Fruit fly (Drosophila melanogaster) whole organism, adult: ENCODE results near the gene CG46463.

Experiments
- CG11617 ChIP-seq: fragments of 200-800 bp; sonication (Bioruptor generic); optimal IDR thresholded peaks from 2 replicates; lab custom pipeline; 2017; ENCODE audit warnings: mild to moderate bottlenecking, missing biosample characterization, missing genetic modification reagents, missing genetic modification characterization
- CG12768 ChIP-seq: fragments of 200-800 bp; sonication (Bioruptor generic); optimal IDR thresholded peaks from 2 replicates; lab custom pipeline; 2017; ENCODE audit warnings: missing biosample characterization, missing genetic modification characterization, mild to moderate bottlenecking, moderate library complexity, missing genetic modification reagents
- CG14711 ChIP-seq: fragments of 200-800 bp; sonication (Bioruptor generic); optimal IDR thresholded peaks from 2 replicates; lab custom pipeline; 2018; ENCODE audit warnings: missing biosample characterization, mild to moderate bottlenecking, missing genetic modification characterization, moderate library complexity
- CG1620 ChIP-seq: fragments of 200-800 bp; sonication (Bioruptor generic); optimal IDR thresholded peaks from 2 replicates; lab custom pipeline; 2016; ENCODE audit warnings: missing biosample characterization, missing genetic modification characterization
- CG33017 ChIP-seq: fragments of 200-800 bp; sonication (Bioruptor generic); optimal IDR thresholded peaks from 2 replicates; lab custom pipeline; 2018; ENCODE audit warnings: missing biosample characterization, mild to moderate bottlenecking, missing genetic modification characterization, moderate library complexity
- CG5204 ChIP-seq: fragments of 200-800 bp; sonication (Bioruptor generic); optimal IDR thresholded peaks from 2 replicates; lab custom pipeline; 2016; ENCODE audit warnings: missing biosample characterization, missing genetic modification characterization
- CG7045 ChIP-seq: fragments of 200-800 bp; sonication (Bioruptor generic); optimal IDR thresholded peaks from 2 replicates; lab custom pipeline; 2017; ENCODE audit warnings: missing biosample characterization, mild to moderate bottlenecking, missing genetic modification characterization
- CG7101 ChIP-seq: fragments of 200-800 bp; sonication (Bioruptor generic); optimal IDR thresholded peaks from 2 replicates; lab custom pipeline; 2018; ENCODE audit warnings: missing biosample characterization, mild to moderate bottlenecking, missing genetic modification characterization, moderate library complexity
- Clk ChIP-seq: fragments of 200-800 bp; sonication (Bioruptor generic); optimal IDR thresholded peaks from 2 replicates; lab custom pipeline; 2017; ENCODE audit warnings: missing biosample characterization, missing genetic modification characterization
- Crg-1 ChIP-seq: fragments of 200-800 bp; sonication (Bioruptor generic); optimal IDR thresholded peaks from 2 replicates; lab custom pipeline; 2016; ENCODE audit warnings: missing biosample characterization, missing genetic modification characterization
- Hr96 ChIP-seq: fragments of 200-800 bp; sonication (Bioruptor generic); optimal IDR thresholded peaks from 2 replicates; lab custom pipeline; 2016; ENCODE audit warnings: missing biosample characterization, missing genetic modification characterization
- Mnt ChIP-seq: fragments of 200-800 bp; sonication (Bioruptor generic); optimal IDR thresholded peaks from 2 replicates; lab custom pipeline; 2016; ENCODE audit warnings: missing biosample characterization, mild to moderate bottlenecking, missing genetic modification characterization
- bab1 ChIP-seq: fragments of 200-800 bp; sonication (Bioruptor generic); optimal IDR thresholded peaks from 3 replicates; lab custom pipeline; 2019; ENCODE audit warnings: missing biosample characterization, mild to moderate bottlenecking, missing genetic modification characterization, moderate library complexity
- cic ChIP-seq: fragments of 200-800 bp; sonication (Bioruptor generic); optimal IDR thresholded peaks from 2 replicates; lab custom pipeline; 2017; ENCODE audit warnings: missing biosample characterization, mild to moderate bottlenecking, missing genetic modification characterization, moderate library complexity
- cnc ChIP-seq, 2 experiments: fragments of >200 bp; optimal IDR thresholded peaks; 2 replicates each; lab custom pipeline; 2017
- kay ChIP-seq: fragments of 200-800 bp; sonication (Bioruptor generic); peaks from one replicate; lab custom pipeline; 2016; ENCODE audit warnings: missing biosample characterization, missing genetic modification characterization, borderline replicate concordance
- ovo ChIP-seq: fragments of 200-800 bp; sonication (Bioruptor generic); optimal IDR thresholded peaks from 2 replicates; lab custom pipeline; 2016; ENCODE audit warnings: missing biosample characterization, missing genetic modification characterization
- pad ChIP-seq: fragments of 200-800 bp; sonication (Bioruptor generic); optimal IDR thresholded peaks from 3 replicates; lab custom pipeline; 2017; ENCODE audit warnings: missing biosample characterization, missing genetic modification characterization, mild to moderate bottlenecking, moderate library complexity, missing genetic modification reagents
- tj ChIP-seq: fragments of 200-800 bp; sonication (Bioruptor generic); optimal IDR thresholded peaks from 3 replicates; lab custom pipeline; 2017; ENCODE audit warnings: missing biosample characterization, mild to moderate bottlenecking, missing genetic modification characterization, moderate library complexity
- toe ChIP-seq: fragments of 200-800 bp; sonication (Bioruptor generic); optimal IDR thresholded peaks from 2 replicates; lab custom pipeline; 2016; ENCODE audit warnings: missing biosample characterization, missing genetic modification characterization

CG46463 gene

DNA sequence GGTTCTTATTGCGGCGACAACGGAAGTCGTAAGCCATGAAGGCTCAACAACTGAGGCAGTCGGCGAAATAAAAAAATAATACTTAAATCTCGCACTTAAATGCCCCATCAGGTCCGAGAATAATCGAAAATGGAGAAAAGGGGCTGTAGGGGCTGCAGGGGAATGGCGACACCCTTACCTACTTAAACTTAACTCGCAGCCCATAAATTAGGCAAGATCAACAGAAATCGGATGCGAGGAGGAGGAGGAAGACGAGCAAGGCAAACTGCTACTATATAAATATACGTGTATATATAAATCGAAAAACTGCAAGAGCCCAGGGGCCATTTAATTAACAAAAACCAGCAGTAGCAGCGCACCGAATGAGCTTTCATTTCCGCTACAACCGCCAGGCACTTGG is 21.5 kb upstream of the CG46463 start:
- TF ChIP-seq CG33017 = no peak
- no peak for TF ChIP-seq CG11617
- peak; percentile 50 for TF ChIP-seq tj (GFP tag; lab: Kevin White, UChicago)
- TF ChIP-seq pad = no peak
- no peak for TF ChIP-seq CG7101
- TF ChIP-seq Mnt = no peak

DNA sequence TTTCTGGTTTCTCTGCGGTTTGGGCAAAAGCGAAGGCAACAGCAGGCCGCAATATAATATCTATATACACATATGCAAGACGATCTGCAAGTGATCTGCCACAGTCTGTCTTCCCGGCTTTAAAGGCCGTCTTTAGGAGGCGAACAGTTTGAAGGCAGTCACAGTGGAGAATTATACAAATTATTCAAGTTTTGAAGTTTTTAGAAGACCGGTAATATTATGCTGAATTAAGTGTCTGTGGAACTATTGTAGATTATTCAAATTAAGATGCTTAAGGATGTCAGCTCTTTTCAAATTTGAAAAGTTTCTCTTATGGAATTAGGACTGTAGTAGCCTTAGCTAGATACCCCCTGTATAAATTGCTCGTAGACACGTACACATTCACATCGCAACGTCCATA is 21.0 kb upstream of the CG46463 start:
- TF ChIP-seq cnc (optimal IDR thresholded peaks at IDR 0.05; lab: Kevin White, UChicago) = no peak
- TF ChIP-seq CG33017 = no peak
- no peak for TF ChIP-seq pad
- TF ChIP-seq CG1620 (GFP tag; lab: Kevin White, UChicago) = no peak
- no peak for TF ChIP-seq ovo

DNA sequence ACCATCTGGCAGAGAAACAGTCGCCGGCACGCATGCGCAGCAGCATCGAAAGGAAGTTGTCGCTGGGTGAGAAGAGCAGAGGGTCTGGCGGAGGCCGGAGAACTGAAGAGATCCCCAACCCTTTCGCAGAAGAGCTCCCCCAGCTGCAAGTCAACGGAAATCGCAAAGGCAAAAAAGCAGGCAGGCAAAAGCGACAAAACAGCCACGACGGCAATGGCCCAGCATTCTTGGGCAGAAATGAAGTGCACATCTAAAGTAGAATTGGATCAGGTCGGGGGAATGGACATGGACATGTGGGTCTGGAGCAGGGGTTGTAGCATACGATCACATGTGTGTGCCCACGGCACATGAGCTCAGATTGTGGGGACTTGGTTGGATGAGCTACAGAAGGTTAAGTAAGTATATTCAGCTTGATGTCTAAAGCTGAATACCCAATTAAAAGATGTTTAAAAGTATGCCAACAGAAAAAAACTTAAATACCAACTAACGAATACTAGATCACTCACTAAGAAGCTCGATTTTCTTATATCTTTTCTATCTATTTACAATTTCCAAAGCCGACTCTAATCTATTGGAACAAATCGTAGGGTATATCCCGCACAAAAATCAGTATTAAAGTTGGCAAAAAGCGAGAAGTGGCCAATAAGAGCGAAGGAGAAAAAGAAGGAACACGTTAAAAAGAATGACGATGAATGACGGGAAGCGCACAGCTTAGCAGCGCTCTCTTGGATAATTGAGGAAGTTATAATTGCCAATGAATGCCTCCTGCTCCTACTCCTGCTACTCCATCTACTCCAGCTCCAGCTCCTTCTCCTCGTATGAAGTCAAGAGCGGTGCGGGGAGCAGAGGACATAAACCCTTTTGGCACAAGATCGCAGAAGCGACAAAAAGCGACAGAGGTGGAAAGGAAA is 19.1 kb upstream of the CG46463 start:
- no peak for TF ChIP-seq CG11617
- no peak for TF ChIP-seq Clk (GFP tag; lab: Kevin White, UChicago)
- TF ChIP-seq CG14711 = no peak
- TF ChIP-seq tj (GFP tag; lab: Kevin White, UChicago) = no peak
- no peak for TF ChIP-seq cic (GFP tag; lab: Kevin White, UChicago)
- TF ChIP-seq toe (GFP tag; lab: Kevin White, UChicago) = no peak
- no peak for TF ChIP-seq CG33017
- TF ChIP-seq CG5204 = no peak
- no peak for TF ChIP-seq pad
- TF ChIP-seq CG12768 (GFP tag; lab: Kevin White, UChicago) = no peak

DNA sequence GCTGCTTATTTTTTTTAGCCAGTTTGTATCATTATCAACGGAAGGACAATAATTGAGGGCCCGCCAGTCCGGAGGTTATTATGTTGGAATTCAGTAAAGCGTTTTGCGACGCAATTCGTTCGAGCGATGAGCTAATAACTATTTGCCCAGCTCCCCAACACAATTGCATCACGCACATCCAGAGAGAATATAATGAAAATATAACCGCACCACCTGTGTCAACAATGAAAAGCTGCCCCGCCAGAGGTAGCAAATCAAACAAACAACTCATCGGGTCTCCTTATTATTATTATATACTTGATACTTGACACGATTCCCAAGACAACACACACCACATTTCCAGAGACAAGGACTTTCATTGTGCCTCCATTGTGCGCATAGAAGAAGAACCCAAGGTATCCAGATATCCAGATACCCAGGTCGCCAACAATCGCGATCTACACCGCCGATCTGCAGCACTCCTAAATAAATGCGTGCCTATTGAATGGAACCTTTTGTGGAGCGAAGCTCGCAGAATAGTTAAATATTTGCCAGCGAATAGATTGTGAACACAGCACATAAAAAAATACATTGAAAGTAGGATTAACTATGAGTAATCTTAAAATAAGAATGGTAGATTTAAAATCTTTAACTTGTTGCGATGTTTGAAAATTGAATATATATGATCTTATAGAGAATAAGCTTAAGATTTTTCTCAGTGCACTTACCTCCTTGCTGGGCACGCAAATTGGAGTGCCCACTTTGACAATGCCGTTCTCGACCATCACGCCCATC is 18.2 kb upstream of the CG46463 start:
- TF ChIP-seq ovo (no peak), cic (GFP tag; lab: Kevin White, UChicago) (no peak), cnc (optimal IDR thresholded peaks at IDR 0.05; lab: Kevin White, UChicago) (no peak), bab1 (no peak), CG33017 (no peak), pad (no peak), kay (GFP tag; lab: Kevin White, UChicago) (no peak)

DNA sequence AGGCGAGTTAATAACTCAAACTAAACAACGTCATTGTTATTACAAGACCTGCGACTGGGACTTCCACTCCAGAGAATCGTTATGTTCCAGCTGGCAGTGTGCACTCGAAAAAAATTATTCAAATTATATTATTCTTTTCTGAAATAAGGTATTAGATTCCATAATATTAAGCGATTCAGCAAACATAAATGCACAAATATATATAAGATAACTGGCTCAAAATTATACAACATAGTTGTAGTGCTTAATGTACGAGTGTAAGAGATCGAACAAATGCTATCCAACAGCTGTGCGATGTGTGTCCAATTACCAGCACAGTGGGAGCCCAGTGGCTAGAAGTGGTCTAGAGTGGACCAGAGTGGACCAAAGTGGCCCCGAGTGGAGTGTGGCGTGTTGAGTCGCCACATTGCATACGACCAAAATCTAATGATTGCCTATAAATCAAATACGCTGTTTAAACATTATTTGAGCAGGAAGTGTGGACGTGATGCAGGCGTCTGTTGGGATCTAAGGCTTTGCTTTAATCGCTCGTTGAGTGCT is 16.8 kb upstream of the CG46463 start:
- TF ChIP-seq Clk (GFP tag; lab: Kevin White, UChicago) (no peak), kay (GFP tag; lab: Kevin White, UChicago) (no peak), pad (no peak), cic (GFP tag; lab: Kevin White, UChicago) (no peak), cnc (optimal IDR thresholded peaks at IDR 0.05; lab: Kevin White, UChicago) (no peak), CG14711 (no peak), Mnt (no peak), CG5204 (no peak), ovo (no peak), CG33017 (no peak)

DNA sequence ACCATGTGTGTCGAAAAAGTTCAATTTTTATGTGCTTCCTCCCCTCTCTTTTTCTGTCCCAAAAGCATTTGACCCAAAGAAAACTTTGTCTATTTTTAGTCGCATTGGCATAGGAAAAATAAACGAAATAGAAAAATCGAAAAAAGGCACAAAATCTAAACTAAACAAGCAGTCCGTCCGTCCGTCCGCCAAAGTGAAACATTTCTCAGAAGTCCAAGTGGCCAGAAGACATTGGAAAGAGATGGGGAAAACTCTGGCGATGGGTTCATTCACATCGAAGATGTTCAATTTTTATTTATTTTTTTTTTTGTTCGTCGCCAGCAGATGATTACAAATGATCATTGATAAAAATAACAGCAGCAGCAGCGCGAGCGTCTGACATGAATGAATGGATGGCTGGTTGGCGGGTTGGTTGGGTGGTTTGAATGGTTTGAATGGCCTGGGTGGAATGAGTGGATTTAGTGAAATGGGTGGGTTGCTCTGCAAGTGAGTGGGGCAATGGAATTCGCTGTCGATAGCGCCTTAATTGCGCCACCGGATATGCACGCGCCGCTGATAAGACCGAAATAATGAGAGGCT is 13.1 kb upstream of the CG46463 start:
- no peak for TF ChIP-seq bab1
- no peak for TF ChIP-seq Clk (GFP tag; lab: Kevin White, UChicago)
- no peak for TF ChIP-seq Crg-1 (GFP tag; lab: Kevin White, UChicago)
- TF ChIP-seq cnc (optimal IDR thresholded peaks at IDR 0.05; lab: Kevin White, UChicago) = no peak

DNA sequence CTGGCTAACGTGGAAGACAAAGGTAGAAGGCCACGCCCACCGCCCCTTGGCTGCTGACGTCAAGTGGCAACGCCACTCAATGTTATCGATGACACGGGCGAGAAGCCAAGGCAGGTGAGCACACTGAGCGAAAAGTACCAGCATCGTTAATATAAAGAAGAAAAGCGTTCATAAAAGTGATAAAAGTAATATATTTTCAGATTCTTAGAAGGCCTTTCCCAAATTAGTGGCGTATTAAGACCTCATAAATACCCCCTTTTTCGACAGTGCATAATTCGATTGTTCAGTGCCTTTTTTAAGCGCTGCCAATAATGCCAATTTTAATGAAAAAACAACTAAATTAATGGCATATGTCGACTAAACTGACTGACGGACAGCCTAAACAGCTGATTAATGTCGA is 11.4 kb upstream of the CG46463 start:
- TF ChIP-seq CG33017 = no peak
- no peak for TF ChIP-seq Mnt
- no peak for TF ChIP-seq ovo
- TF ChIP-seq tj (GFP tag; lab: Kevin White, UChicago) = no peak
- TF ChIP-seq Crg-1 (GFP tag; lab: Kevin White, UChicago) = no peak
- TF ChIP-seq pad = no peak
- no peak for TF ChIP-seq kay (GFP tag; lab: Kevin White, UChicago)
- TF ChIP-seq CG14711 = no peak
- TF ChIP-seq CG5204 = no peak
- TF ChIP-seq CG12768 (GFP tag; lab: Kevin White, UChicago) = no peak
- no peak for TF ChIP-seq CG11617
- TF ChIP-seq cnc (optimal IDR thresholded peaks at IDR 0.05; lab: Kevin White, UChicago) = no peak
- no peak for TF ChIP-seq CG1620 (GFP tag; lab: Kevin White, UChicago)
- TF ChIP-seq cic (GFP tag; lab: Kevin White, UChicago) = no peak
- TF ChIP-seq bab1 = no peak
- TF ChIP-seq CG7045 (GFP tag; lab: Kevin White, UChicago) = no peak
- TF ChIP-seq Clk (GFP tag; lab: Kevin White, UChicago) = no peak
- TF ChIP-seq toe (GFP tag; lab: Kevin White, UChicago) = no peak
- no peak for TF ChIP-seq Hr96 (GFP tag; lab: Kevin White, UChicago)
- no peak for TF ChIP-seq CG7101
